Worm (Caenorhabditis elegans) whole organism, young adult: ENCODE results near the gene R10E11.5.

Source experiments
- F22D6.2 ChIP-seq: sonication (generic microtip); optimal IDR thresholded peaks from 2 replicates; lab custom pipeline; 2016; ENCODE audit warnings: mild to moderate bottlenecking, missing genetic modification characterization, missing compliant biosample characterization
- F23B12.7 ChIP-seq: sonication (generic microtip); optimal IDR thresholded peaks from 2 replicates; lab custom pipeline; 2017; ENCODE audit warnings: missing genetic modification characterization, mild to moderate bottlenecking, missing compliant biosample characterization, antibody characterized with exemption, moderate library complexity; ENCODE audit not compliant: insufficient read depth
- F33H1.4 ChIP-seq: fragments of 200-800 bp; sonication (Bioruptor generic); IDR thresholded peaks from 2 replicates; pipeline ENCODE4 v1.3.6; 2022; ENCODE audit warnings: missing genetic modification reagents, missing genetic modification characterization, missing compliant biosample characterization
- F37B4.10 ChIP-seq: fragments of 200-800 bp; sonication (Bioruptor generic); IDR thresholded peaks from 2 replicates; pipeline ENCODE4 v1.3.6; 2022; ENCODE audit warnings: missing genetic modification characterization, missing compliant biosample characterization
- F39B2.1 ChIP-seq: fragments of 200-800 bp; sonication (Bioruptor generic); IDR thresholded peaks from 2 replicates; pipeline ENCODE4 v1.3.6; 2022; ENCODE audit warnings: missing genetic modification reagents, missing genetic modification characterization, missing compliant biosample characterization
- F52B5.7 ChIP-seq: sonication (generic microtip); optimal IDR thresholded peaks from 2 replicates; lab custom pipeline; 2016; ENCODE audit warnings: mild to moderate bottlenecking, missing genetic modification characterization, missing compliant biosample characterization
- T07F8.4 ChIP-seq: sonication (generic microtip); optimal IDR thresholded peaks from 2 replicates; lab custom pipeline; 2016; ENCODE audit warnings: mild to moderate bottlenecking, missing genetic modification characterization, moderate library complexity, missing compliant biosample characterization
- Y53F4B.3 ChIP-seq: fragments of 200-800 bp; sonication (Bioruptor generic); IDR thresholded peaks from 2 replicates; pipeline ENCODE4 v1.3.6; 2022; ENCODE audit warnings: missing genetic modification reagents, missing genetic modification characterization, missing compliant biosample characterization
- Y79H2A.3 ChIP-seq: fragments of 200-800 bp; sonication (Bioruptor generic); conservative IDR thresholded peaks from 2 replicates; pipeline ENCODE4 v1.3.6; 2022; ENCODE audit warnings: missing genetic modification reagents, missing genetic modification characterization, missing compliant biosample characterization
- ama-1 ChIP-seq, 3 experiments: fragments of 150-350 bp in 1 of 3; sonication (generic microtip) in 2 of 3; optimal IDR thresholded peaks; 2 replicates each; lab custom pipeline; 2014 to 2018; ENCODE audit warnings: missing biosample characterization in 2 of 3, missing genetic modification characterization in 2 of 3, missing genetic modification reagents in 2 of 3
- aptf-2 ChIP-seq: fragments of 200-800 bp; sonication (Bioruptor generic); conservative IDR thresholded peaks from 2 replicates; pipeline ENCODE4 v1.3.6; 2022; ENCODE audit warnings: missing genetic modification reagents, missing genetic modification characterization, missing compliant biosample characterization
- attf-3 ChIP-seq: fragments of 200-800 bp; sonication (Bioruptor generic); conservative IDR thresholded peaks from 2 replicates; pipeline ENCODE4 v1.3.6; 2022; ENCODE audit warnings: missing genetic modification reagents, missing genetic modification characterization, missing compliant biosample characterization
- ceh-100 ChIP-seq: fragments of 200-800 bp; sonication (Bioruptor generic); IDR thresholded peaks from 2 replicates; pipeline ENCODE4 v1.3.6; 2022; ENCODE audit warnings: missing genetic modification reagents, missing genetic modification characterization, missing compliant biosample characterization
- ceh-58 ChIP-seq: fragments of 200-800 bp; sonication (Bioruptor generic); IDR thresholded peaks from 2 replicates; pipeline ENCODE4 v1.3.6; 2022; ENCODE audit warnings: missing genetic modification characterization, missing compliant biosample characterization
- ceh-91 ChIP-seq: fragments of 200-800 bp; sonication (Bioruptor generic); IDR thresholded peaks from 2 replicates; pipeline ENCODE4 v1.3.6; 2022; ENCODE audit warnings: missing genetic modification reagents, missing genetic modification characterization, missing compliant biosample characterization
- dpl-1 ChIP-seq: fragments of 150-350 bp; optimal IDR thresholded peaks from 2 replicates; lab custom pipeline; 2014; ENCODE audit warnings: missing biosample characterization, missing genetic modification reagents, missing genetic modification characterization
- efl-1 ChIP-seq: fragments of 150-350 bp; optimal IDR thresholded peaks from 2 replicates; lab custom pipeline; 2014; ENCODE audit warnings: missing biosample characterization, missing genetic modification reagents, missing genetic modification characterization
- egrh-3 ChIP-seq: fragments of 200-800 bp; sonication (Bioruptor generic); IDR thresholded peaks from 2 replicates; pipeline ENCODE4 v1.3.6; 2022; ENCODE audit warnings: missing genetic modification reagents, missing genetic modification characterization, missing compliant biosample characterization
- ekl-4 ChIP-seq: fragments of 200-800 bp; sonication (Bioruptor generic); IDR thresholded peaks from 2 replicates; pipeline ENCODE4 v1.3.6; 2022; ENCODE audit warnings: missing genetic modification reagents, missing genetic modification characterization, missing compliant biosample characterization
- ets-4 ChIP-seq: fragments of 200-800 bp; sonication (Bioruptor generic); optimal IDR thresholded peaks from 2 replicates; lab custom pipeline; 2018; ENCODE audit warnings: mild to moderate bottlenecking, missing genetic modification characterization, missing compliant biosample characterization
- gei-17 ChIP-seq: fragments of 200-800 bp; sonication (Bioruptor generic); optimal IDR thresholded peaks from 2 replicates; lab custom pipeline; 2018; ENCODE audit warnings: mild to moderate bottlenecking, missing genetic modification characterization, missing compliant biosample characterization
- him-1 ChIP-seq: sonication (generic microtip); optimal IDR thresholded peaks from 2 replicates; lab custom pipeline; 2016; ENCODE audit warnings: missing genotype, missing genetic modification reagents, missing genetic modification characterization, missing compliant biosample characterization
- hlh-26 ChIP-seq: fragments of 200-800 bp; sonication (Bioruptor generic); conservative IDR thresholded peaks from 2 replicates; pipeline ENCODE4 v1.3.6; 2022; ENCODE audit warnings: missing genetic modification reagents, missing genetic modification characterization, missing compliant biosample characterization
- hmg-1.2 ChIP-seq: fragments of 200-800 bp; sonication (Bioruptor generic); IDR thresholded peaks from 2 replicates; pipeline ENCODE4 v1.3.6; 2022; ENCODE audit warnings: missing genetic modification reagents, missing genetic modification characterization, missing compliant biosample characterization
- lin-35 ChIP-seq, 3 experiments: fragments of 150-350 bp in 2 of 3; sonication (generic microtip) in 1 of 3; optimal IDR thresholded peaks; 2 replicates each; lab custom pipeline; 2014 to 2018; ENCODE audit warnings: missing biosample characterization in 3 of 3, missing genetic modification characterization in 3 of 3, missing genetic modification reagents in 3 of 3
- lin-54 ChIP-seq: fragments of 200-800 bp; sonication (Bioruptor generic); optimal IDR thresholded peaks from 2 replicates; lab custom pipeline; 2018; ENCODE audit warnings: mild to moderate bottlenecking, missing genetic modification characterization, missing compliant biosample characterization
- lsl-1 ChIP-seq: fragments of 200-800 bp; sonication (Bioruptor generic); optimal IDR thresholded peaks from 2 replicates; lab custom pipeline; 2018; ENCODE audit warnings: mild to moderate bottlenecking, missing genetic modification characterization, moderate library complexity, missing compliant biosample characterization
- lsy-27 ChIP-seq: sonication (generic microtip); optimal IDR thresholded peaks from 2 replicates; lab custom pipeline; 2017; ENCODE audit warnings: missing genetic modification characterization, mild to moderate bottlenecking, missing compliant biosample characterization, antibody characterized with exemption, missing genotype, borderline replicate concordance; ENCODE audit not compliant: insufficient read depth
- madf-3 ChIP-seq: fragments of 200-800 bp; sonication (Bioruptor generic); IDR thresholded peaks from 2 replicates; pipeline ENCODE4 v1.3.6; 2022; ENCODE audit warnings: missing genetic modification reagents, missing genetic modification characterization, missing compliant biosample characterization
- mcd-1 ChIP-seq: fragments of 200-800 bp; sonication (Bioruptor generic); IDR thresholded peaks from 2 replicates; pipeline ENCODE4 v1.3.6; 2022; ENCODE audit warnings: missing genetic modification reagents, missing genetic modification characterization, missing compliant biosample characterization
- mxl-1 ChIP-seq: sonication (generic microtip); optimal IDR thresholded peaks from 2 replicates; lab custom pipeline; 2016; ENCODE audit warnings: missing genetic modification characterization, missing compliant biosample characterization
- nfya-1 ChIP-seq: sonication (generic microtip); optimal IDR thresholded peaks from 2 replicates; lab custom pipeline; 2017; ENCODE audit warnings: antibody characterized with exemption, missing compliant biosample characterization, missing genetic modification characterization, borderline replicate concordance; ENCODE audit not compliant: insufficient read depth
- nfyb-1 ChIP-seq: fragments of 200-800 bp; sonication (Bioruptor generic); IDR thresholded peaks from 2 replicates; pipeline ENCODE4 v1.3.6; 2022; ENCODE audit warnings: missing genetic modification reagents, missing genetic modification characterization, missing compliant biosample characterization
- nhr-120 ChIP-seq: fragments of 200-800 bp; sonication (Bioruptor generic); IDR thresholded peaks from 2 replicates; pipeline ENCODE4 v1.3.6; 2022; ENCODE audit warnings: missing genetic modification characterization, missing compliant biosample characterization
- snpc-1.1 ChIP-seq: sonication (generic microtip); optimal IDR thresholded peaks from 2 replicates; lab custom pipeline; 2017; ENCODE audit warnings: missing genetic modification characterization, mild to moderate bottlenecking, missing compliant biosample characterization, antibody characterized with exemption, moderate library complexity, missing genotype, missing genetic modification reagents; ENCODE audit not compliant: insufficient read depth
- snpc-1.3 ChIP-seq: sonication (generic microtip); optimal IDR thresholded peaks from 2 replicates; lab custom pipeline; 2017; ENCODE audit warnings: missing genetic modification characterization, mild to moderate bottlenecking, missing compliant biosample characterization, antibody characterized with exemption, moderate library complexity, missing genotype, missing genetic modification reagents; ENCODE audit not compliant: insufficient read depth
- tbx-9 ChIP-seq: sonication (generic microtip); optimal IDR thresholded peaks from 2 replicates; lab custom pipeline; 2016; ENCODE audit warnings: borderline replicate concordance, missing genetic modification characterization, inconsistent platforms, missing compliant biosample characterization
- unc-62 ChIP-seq: fragments of 150-350 bp; optimal IDR thresholded peaks from 2 replicates; lab custom pipeline; 2014; ENCODE audit warnings: missing biosample characterization, missing genetic modification reagents, missing genetic modification characterization
- xnd-1 ChIP-seq: sonication (generic microtip); optimal IDR thresholded peaks from 2 replicates; lab custom pipeline; 2016; ENCODE audit warnings: missing genotype, missing genetic modification reagents, missing genetic modification characterization, missing compliant biosample characterization
- ztf-28 ChIP-seq: fragments of 200-800 bp; sonication (Bioruptor generic); IDR thresholded peaks from 2 replicates; pipeline ENCODE4 v1.3.6; 2022; ENCODE audit warnings: missing genetic modification reagents, missing genetic modification characterization, missing compliant biosample characterization
- ztf-6 ChIP-seq: fragments of 200-800 bp; sonication (Bioruptor generic); IDR thresholded peaks from 2 replicates; pipeline ENCODE4 v1.3.6; 2022; ENCODE audit warnings: missing genetic modification reagents, missing genetic modification characterization, missing compliant biosample characterization

R10E11.5 gene

DNA sequence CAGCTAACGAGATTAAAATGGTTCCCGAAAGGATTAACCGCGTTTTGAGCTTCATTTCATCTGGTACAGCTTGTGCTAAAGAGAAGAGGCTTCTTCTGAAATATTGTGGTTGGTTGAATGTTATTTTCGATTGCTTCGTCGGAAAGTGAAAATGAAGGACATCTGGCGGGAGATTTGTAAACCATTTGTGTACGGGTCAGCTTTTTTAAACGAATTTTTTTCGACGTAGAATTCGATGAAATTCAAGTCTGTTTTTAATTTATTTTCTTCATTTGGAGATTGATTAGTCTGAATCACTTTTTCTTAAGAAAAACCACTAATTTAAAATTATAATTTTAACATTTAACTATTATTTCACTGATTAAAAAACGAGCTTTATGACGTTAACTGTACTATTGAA, 9.2 kb downstream of the R10E11.5 start, which contains the start of gene sqv-3:
Gene sqv-3 (minus strand): TSS at position 101 of the 400 bp plus-strand sequence.
- TF ChIP-seq F39B2.1: no peak
- no peak for TF ChIP-seq ztf-6 (GFP tag; lab: Robert Waterston, UW)
- no peak for TF ChIP-seq ama-1 (optimal IDR thresholded peaks at IDR 0.05; lab: Kevin White, UChicago)
- TF ChIP-seq ama-1 (GFP tag; optimal IDR thresholded peaks at IDR 0.05; lab: Kevin White, UChicago): no peak
- 0 out of 2 replicates have a peak, but pooled peaks have one; percentile 55 for TF ChIP-seq madf-3 (GFP tag; lab: Robert Waterston, UW)

ce11 chrIII:9779080-9779479, 10.4 kb downstream of the R10E11.5 start:
- TF ChIP-seq madf-3 (GFP tag; lab: Robert Waterston, UW) (0 out of 2 replicates have a peak, but pooled peaks have one; percentile 53), xnd-1 (tag; lab: Kevin White, UChicago) (peak; percentile 19), lsl-1 (GFP tag; lab: Kevin White, UChicago) (peak; percentile 52), ztf-28 (GFP tag; lab: Robert Waterston, UW) (no peak), ekl-4 (GFP tag; lab: Robert Waterston, UW) (no peak), F33H1.4 (peak; percentile 55; the same call in 1 of the 2 replicates)
- TF ChIP-seq, all 124 proteins: peak for 4

DNA sequence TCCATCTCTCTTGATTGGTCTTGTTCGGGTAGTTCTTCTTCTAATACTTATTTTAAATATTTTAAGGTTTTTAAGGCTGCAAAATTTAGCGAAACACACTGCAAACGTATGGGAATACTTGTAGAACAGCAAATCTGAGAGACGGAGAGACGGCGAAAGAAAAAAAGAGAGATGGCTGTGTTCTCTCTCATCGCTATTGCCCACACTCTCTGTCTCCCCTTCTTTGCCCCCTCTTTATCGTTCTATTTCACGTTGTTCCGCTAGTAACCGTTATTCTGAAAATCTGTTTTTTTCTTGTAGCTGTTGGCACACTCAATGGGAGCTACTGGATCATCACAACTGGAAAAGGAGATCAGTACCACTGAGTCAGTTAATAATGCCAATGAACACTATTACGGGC, 13.1 kb downstream of the R10E11.5 start, which contains the start of gene usp-46:
Gene usp-46 (plus strand): TSS at position 301 of the 400 bp plus-strand sequence.
- TF ChIP-seq hmg-1.2 (GFP tag; lab: Robert Waterston, UW) (peak; percentile 29; the same call in 1 of the 2 replicates), F23B12.7 (tag; lab: Kevin White, UChicago) (no peak)

DNA sequence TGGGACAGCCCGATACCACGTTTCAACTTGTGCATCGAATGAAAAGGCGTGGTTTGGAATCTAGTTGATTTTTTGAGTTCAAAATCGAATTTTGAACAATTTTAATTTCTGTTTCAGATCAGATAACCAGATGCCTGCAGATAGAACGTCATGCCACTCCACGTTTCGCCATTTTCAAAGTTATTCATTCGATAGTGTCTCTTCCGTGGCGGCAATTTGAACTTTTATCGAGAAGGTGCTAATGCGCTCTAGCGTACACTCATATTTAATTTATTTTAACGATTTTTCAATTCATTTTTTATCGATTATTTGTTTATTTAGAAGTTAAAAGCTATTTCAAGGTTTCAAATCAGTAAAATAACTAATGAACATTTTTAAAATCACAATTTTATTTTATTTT, 13.5 kb downstream of the R10E11.5 start:
- TF ChIP-seq snpc-1.3 (tag; lab: Kevin White, UChicago): no peak
- no peak for TF ChIP-seq Y79H2A.3
- TF ChIP-seq lin-35 (GFP tag; optimal IDR thresholded peaks at IDR 0.05; lab: Kevin White, UChicago): peak in 1 of 3 experiments; percentile 38
- TF ChIP-seq egrh-3 (GFP tag; lab: Robert Waterston, UW): no peak
- no peak for TF ChIP-seq hlh-26 (GFP tag; lab: Robert Waterston, UW)
- no peak for TF ChIP-seq nhr-120 (GFP tag; lab: Robert Waterston, UW)
- no peak for TF ChIP-seq mxl-1
- TF ChIP-seq ets-4 (GFP tag; lab: Kevin White, UChicago): no peak
- TF ChIP-seq attf-3 (GFP tag; lab: Robert Waterston, UW): no peak
- TF ChIP-seq ztf-28 (GFP tag; lab: Robert Waterston, UW): no peak
- TF ChIP-seq gei-17 (GFP tag; lab: Kevin White, UChicago): no peak
- no peak for TF ChIP-seq tbx-9 (tag; lab: Kevin White, UChicago)
- TF ChIP-seq lsl-1 (GFP tag; lab: Kevin White, UChicago): peak; percentile 42
- no peak for TF ChIP-seq nfyb-1 (GFP tag; lab: Robert Waterston, UW)
- peak; percentile 94 for TF ChIP-seq ceh-100 (GFP tag; lab: Robert Waterston, UW)
- peak; percentile 86 for TF ChIP-seq efl-1 (GFP tag; lab: Kevin White, UChicago)
- no peak for TF ChIP-seq snpc-1.1 (tag; lab: Kevin White, UChicago)
- 0 out of 2 replicates have a peak, but pooled peaks have one; percentile 14 for TF ChIP-seq ceh-91 (GFP tag; lab: Robert Waterston, UW)
- no peak for TF ChIP-seq F52B5.7 (tag; lab: Kevin White, UChicago)
- TF ChIP-seq nfya-1 (tag; lab: Kevin White, UChicago): no peak
- no peak for TF ChIP-seq unc-62 (GFP tag; lab: Kevin White, UChicago)
- no peak for TF ChIP-seq ceh-58 (GFP tag; lab: Robert Waterston, UW)
- TF ChIP-seq Y53F4B.3 (GFP tag; lab: Robert Waterston, UW): no peak
- TF ChIP-seq aptf-2 (GFP tag; lab: Robert Waterston, UW): no peak
- no peak for TF ChIP-seq F39B2.1
- 0 out of 2 replicates have a peak, but pooled peaks have one; percentile 36 for TF ChIP-seq F33H1.4
- peak; percentile 87 for TF ChIP-seq lin-54 (GFP tag; lab: Kevin White, UChicago)
- no peak for TF ChIP-seq lsy-27 (tag; lab: Kevin White, UChicago)
- no peak for TF ChIP-seq F22D6.2
- peak; percentile 59; the same call in 1 of the 2 replicates for TF ChIP-seq mcd-1 (GFP tag; lab: Robert Waterston, UW)
- peak; percentile 38 for TF ChIP-seq dpl-1 (GFP tag; lab: Kevin White, UChicago)
- no peak for TF ChIP-seq T07F8.4
- peak; percentile 40 for TF ChIP-seq him-1 (tag; lab: Kevin White, UChicago)
- TF ChIP-seq F37B4.10: no peak
